Worm (Caenorhabditis elegans): ENCODE results near the gene msp-142.

DNA sequence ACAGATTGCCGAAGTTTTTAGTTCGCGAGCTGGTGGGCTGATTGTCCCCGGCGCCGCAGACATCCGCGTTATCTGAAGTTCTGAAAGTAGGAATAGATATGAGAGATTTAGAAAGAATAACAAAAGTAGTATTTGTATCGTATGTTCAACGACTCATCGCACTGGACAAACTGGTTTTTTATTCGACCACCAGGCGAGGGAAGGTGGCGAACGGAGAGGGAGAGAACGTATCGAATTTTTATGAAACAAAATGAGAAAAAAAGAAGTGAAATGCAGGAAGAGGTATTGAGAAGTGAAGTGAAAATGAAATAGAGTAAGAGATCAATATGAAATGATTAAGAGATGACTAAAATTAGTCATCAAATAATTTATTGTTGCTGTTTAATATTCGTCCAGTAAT is 29.6 kb downstream of the msp-142 start, which contains the start of gene tbc-2:
- TF ChIP-seq fkh-10 (GFP tag; optimal IDR thresholded peaks at IDR 0.05): no peak
- no peak for TF ChIP-seq pag-3 (tag; optimal IDR thresholded peaks at IDR 0.05; ENCODE audit: borderline replicate concordance)
- no peak for TF ChIP-seq ama-1 (optimal IDR thresholded peaks at IDR 0.05)
- no peak for TF ChIP-seq ceh-19 (GFP tag; optimal IDR thresholded peaks at IDR 0.05)
- no peak for TF ChIP-seq sdc-2 (tag; optimal IDR thresholded peaks at IDR 0.05)
- TF ChIP-seq pqm-1 (tag; optimal IDR thresholded peaks at IDR 0.05): no peak
- TF ChIP-seq nhr-11 (tag; optimal IDR thresholded peaks at IDR 0.05): no peak
- TF ChIP-seq fax-1 (tag; optimal IDR thresholded peaks at IDR 0.05): no peak

Measured in whole organism, late embryonic.